Worm (Caenorhabditis elegans) whole organism, early embryonic: ENCODE data around the gene srt-40.

ENCODE experiments used
- B0310.2 ChIP-seq: sonication (generic microtip); optimal IDR thresholded peaks from 2 replicates; lab custom pipeline; 2016; ENCODE audit warnings: mild to moderate bottlenecking, missing genetic modification characterization, missing compliant biosample characterization
- F13C5.2 ChIP-seq: sonication (generic microtip); optimal IDR thresholded peaks from 2 replicates; lab custom pipeline; 2017; ENCODE audit warnings: mild to moderate bottlenecking, missing genetic modification characterization, inconsistent platforms, missing compliant biosample characterization
- aly-1 ChIP-seq: sonication (generic microtip); optimal IDR thresholded peaks from 2 replicates; lab custom pipeline; 2016; ENCODE audit warnings: missing genetic modification characterization, missing compliant biosample characterization
- ama-1 ChIP-seq: fragments of 150-350 bp; optimal IDR thresholded peaks from 2 replicates; lab custom pipeline; 2014
- ceh-36 ChIP-seq: sonication (generic microtip); optimal IDR thresholded peaks from 2 replicates; lab custom pipeline; 2016; ENCODE audit warnings: missing genetic modification characterization, inconsistent platforms, missing compliant biosample characterization
- ets-7 ChIP-seq: sonication (generic microtip); optimal IDR thresholded peaks from 2 replicates; lab custom pipeline; 2016; ENCODE audit warnings: missing genotype, missing genetic modification characterization, missing compliant biosample characterization
- flt-1 ChIP-seq: fragments of 200-800 bp; sonication (Bioruptor generic); IDR thresholded peaks from 2 replicates; pipeline ENCODE4 v1.3.6; 2022; ENCODE audit warnings: missing genetic modification characterization, missing compliant biosample characterization
- hmg-4 ChIP-seq: fragments of 200-800 bp; sonication (Bioruptor generic); optimal IDR thresholded peaks from 2 replicates; lab custom pipeline; 2018; ENCODE audit warnings: mild to moderate bottlenecking, missing genetic modification characterization, missing compliant biosample characterization
- hnd-1 ChIP-seq: sonication (generic microtip); optimal IDR thresholded peaks from 2 replicates; lab custom pipeline; 2016; ENCODE audit warnings: missing genetic modification characterization, missing compliant biosample characterization
- pes-1 ChIP-seq: fragments of 200-800 bp; sonication (Bioruptor generic); IDR thresholded peaks from 2 replicates; pipeline ENCODE4 v1.3.6; 2022; ENCODE audit warnings: missing genetic modification reagents, missing genetic modification characterization, missing compliant biosample characterization
- scrt-1 ChIP-seq: fragments of 200-800 bp; sonication (Bioruptor generic); IDR thresholded peaks from 2 replicates; pipeline ENCODE4 v1.3.6; 2022; ENCODE audit warnings: missing genetic modification characterization, missing compliant biosample characterization
- sea-1 ChIP-seq: fragments of 200-800 bp; sonication (Bioruptor generic); conservative IDR thresholded peaks from 2 replicates; pipeline ENCODE4 v1.3.6; 2022; ENCODE audit warnings: missing genetic modification characterization, missing compliant biosample characterization
- tbx-37 ChIP-seq: fragments of 200-800 bp; sonication (Bioruptor generic); conservative IDR thresholded peaks from 2 replicates; pipeline ENCODE4 v1.3.6; 2022; ENCODE audit warnings: missing genetic modification reagents, missing genetic modification characterization, missing compliant biosample characterization
- tra-4 ChIP-seq: sonication (generic microtip); optimal IDR thresholded peaks from 2 replicates; lab custom pipeline; 2017; ENCODE audit warnings: missing genetic modification characterization, missing compliant biosample characterization

ce11 chrV:2175242-2175641 lies 30.8 kb downstream of the srt-40 start, which contains the start of gene C45H4.18:
- TF ChIP-seq pes-1 (GFP tag; lab: Robert Waterston, UW) (no peak), ama-1 (no peak), scrt-1 (GFP tag; lab: Robert Waterston, UW) (no peak), tbx-37 (GFP tag; lab: Robert Waterston, UW) (no peak), ceh-36 (tag; lab: Kevin White, UChicago) (no peak), flt-1 (GFP tag; lab: Robert Waterston, UW) (no peak), aly-1 (no peak), sea-1 (GFP tag; lab: Robert Waterston, UW) (no peak), B0310.2 (tag; lab: Kevin White, UChicago) (no peak), hmg-4 (no peak), F13C5.2 (tag; lab: Kevin White, UChicago) (no peak), ets-7 (tag; lab: Kevin White, UChicago) (no peak), hnd-1 (tag; lab: Kevin White, UChicago) (no peak), tra-4 (tag; lab: Kevin White, UChicago) (no peak)
